Worm (Caenorhabditis elegans) whole organism, L2 larva: Measurements from ENCODE around the gene F44E2.9.

ENCODE experiments used
- C34F6.9 ChIP-seq: fragments of 150-350 bp; optimal IDR thresholded peaks from 2 replicates; lab custom pipeline; 2014; ENCODE audit warnings: missing biosample characterization, missing genetic modification characterization
- F13H6.1 ChIP-seq: sonication (generic microtip); optimal IDR thresholded peaks from 2 replicates; lab custom pipeline; 2016; ENCODE audit warnings: missing genetic modification characterization, missing compliant biosample characterization
- ZK546.5 ChIP-seq: sonication (generic microtip); optimal IDR thresholded peaks from 2 replicates; lab custom pipeline; 2017; ENCODE audit warnings: missing biosample characterization, missing genetic modification characterization
- ama-1 ChIP-seq: fragments of 150-350 bp; optimal IDR thresholded peaks from 2 replicates; lab custom pipeline; 2018; ENCODE audit warnings: inconsistent platforms
- blmp-1 ChIP-seq: sonication (generic microtip); optimal IDR thresholded peaks from 2 replicates; lab custom pipeline; 2017; ENCODE audit warnings: missing genetic modification characterization, mild to moderate bottlenecking, missing compliant biosample characterization, antibody characterized with exemption, moderate library complexity; ENCODE audit not compliant: insufficient read depth
- ceh-16 ChIP-seq: fragments of 150-350 bp; optimal IDR thresholded peaks from 2 replicates; lab custom pipeline; 2014; ENCODE audit warnings: missing biosample characterization, missing genetic modification characterization
- ceh-82 ChIP-seq: fragments of 150-350 bp; optimal IDR thresholded peaks from 2 replicates; lab custom pipeline; 2014; ENCODE audit warnings: missing biosample characterization, missing genetic modification characterization
- crh-2 ChIP-seq: sonication (generic microtip); optimal IDR thresholded peaks from 2 replicates; lab custom pipeline; 2017; ENCODE audit warnings: missing biosample characterization, missing genetic modification characterization
- egl-27 ChIP-seq: sonication (generic microtip); optimal IDR thresholded peaks from 3 replicates; lab custom pipeline; 2017; ENCODE audit warnings: missing biosample characterization, missing genetic modification reagents, missing genetic modification characterization
- elt-1 ChIP-seq: fragments of 150-350 bp; optimal IDR thresholded peaks from 2 replicates; lab custom pipeline; 2014; ENCODE audit warnings: missing biosample characterization, missing genetic modification characterization
- fos-1 ChIP-seq: fragments of 150-350 bp; optimal IDR thresholded peaks from 2 replicates; lab custom pipeline; 2014; ENCODE audit warnings: missing biosample characterization, missing genetic modification characterization
- gmeb-1 ChIP-seq: fragments of 150-350 bp; optimal IDR thresholded peaks from 2 replicates; lab custom pipeline; 2014; ENCODE audit warnings: missing biosample characterization, missing genetic modification characterization
- lin-11 ChIP-seq: fragments of 150-350 bp; sonication (generic microtip); optimal IDR thresholded peaks from 2 replicates; lab custom pipeline; 2014; ENCODE audit warnings: missing biosample characterization, missing genetic modification characterization, inconsistent platforms, mixed read lengths
- lin-13 ChIP-seq: fragments of 150-350 bp; optimal IDR thresholded peaks from 2 replicates; lab custom pipeline; 2014; ENCODE audit warnings: missing biosample characterization, missing genetic modification reagents, missing genetic modification characterization
- lin-39 ChIP-seq: fragments of 150-350 bp; optimal IDR thresholded peaks from 2 replicates; lab custom pipeline; 2014; ENCODE audit warnings: missing biosample characterization, missing genetic modification reagents, missing genetic modification characterization
- lsy-2 ChIP-seq, 2 experiments: fragments of 150-350 bp in 1 of 2; sonication (generic microtip) in 1 of 2; optimal IDR thresholded peaks; 2 replicates each; lab custom pipeline; 2014 to 2017; ENCODE audit warnings: missing biosample characterization in 2 of 2, missing genetic modification characterization in 2 of 2
- mab-5 ChIP-seq: fragments of 150-350 bp; optimal IDR thresholded peaks from 2 replicates; lab custom pipeline; 2014; ENCODE audit warnings: missing biosample characterization, missing genetic modification characterization
- mbf-1 ChIP-seq: sonication (generic microtip); optimal IDR thresholded peaks from 2 replicates; lab custom pipeline; 2017; ENCODE audit warnings: missing biosample characterization, missing genetic modification characterization
- mdl-1 ChIP-seq, 2 experiments: fragments of 150-350 bp in 1 of 2; sonication (generic microtip) in 1 of 2; optimal IDR thresholded peaks; 2 replicates each; lab custom pipeline; 2017; ENCODE audit warnings: missing biosample characterization in 2 of 2, missing genetic modification characterization in 2 of 2
- nhr-10 ChIP-seq: sonication (generic microtip); optimal IDR thresholded peaks from 2 replicates; lab custom pipeline; 2017; ENCODE audit warnings: missing biosample characterization, missing genetic modification characterization
- nhr-11 ChIP-seq: fragments of 150-350 bp; optimal IDR thresholded peaks from 2 replicates; lab custom pipeline; 2014; ENCODE audit warnings: missing biosample characterization, missing genetic modification characterization
- nhr-12 ChIP-seq: fragments of 150-350 bp; optimal IDR thresholded peaks from 2 replicates; lab custom pipeline; 2014; ENCODE audit warnings: missing biosample characterization, missing genetic modification characterization
- nhr-129 ChIP-seq: fragments of 150-350 bp; optimal IDR thresholded peaks from 2 replicates; lab custom pipeline; 2014; ENCODE audit warnings: missing biosample characterization, missing genetic modification characterization
- nhr-21 ChIP-seq: fragments of 150-350 bp; optimal IDR thresholded peaks from 2 replicates; lab custom pipeline; 2014; ENCODE audit warnings: missing biosample characterization, missing genetic modification characterization
- nhr-23 ChIP-seq: fragments of 150-350 bp; optimal IDR thresholded peaks from 2 replicates; lab custom pipeline; 2014; ENCODE audit warnings: missing biosample characterization, missing genetic modification reagents, missing genetic modification characterization
- nhr-237 ChIP-seq: fragments of 150-350 bp; optimal IDR thresholded peaks from 2 replicates; lab custom pipeline; 2014; ENCODE audit warnings: missing biosample characterization, missing genetic modification characterization
- nhr-25 ChIP-seq: fragments of 150-350 bp; sonication (generic microtip); optimal IDR thresholded peaks from 3 replicates; lab custom pipeline; 2014; ENCODE audit warnings: missing biosample characterization, missing genetic modification characterization
- nhr-6 ChIP-seq: fragments of 150-350 bp; optimal IDR thresholded peaks from 2 replicates; lab custom pipeline; 2014; ENCODE audit warnings: missing biosample characterization, missing genetic modification characterization
- nhr-77 ChIP-seq: fragments of 150-350 bp; optimal IDR thresholded peaks from 2 replicates; lab custom pipeline; 2014; ENCODE audit warnings: missing biosample characterization, missing genetic modification characterization
- peb-1 ChIP-seq: fragments of 150-350 bp; optimal IDR thresholded peaks from 2 replicates; lab custom pipeline; 2014; ENCODE audit warnings: missing biosample characterization, missing genetic modification characterization
- sem-4 ChIP-seq: fragments of 150-350 bp; optimal IDR thresholded peaks from 2 replicates; lab custom pipeline; 2014; ENCODE audit warnings: missing biosample characterization, missing genetic modification reagents, missing genetic modification characterization
- skn-1 ChIP-seq: sonication (generic microtip); optimal IDR thresholded peaks from 2 replicates; lab custom pipeline; 2017; ENCODE audit warnings: missing biosample characterization, missing genetic modification characterization
- sma-3 ChIP-seq: sonication (generic microtip); optimal IDR thresholded peaks from 2 replicates; lab custom pipeline; 2016; ENCODE audit warnings: missing genetic modification reagents, missing genetic modification characterization, missing compliant biosample characterization
- sma-9 ChIP-seq, 2 experiments: fragments of 150-350 bp in 1 of 2; sonication (generic microtip) in 1 of 2; optimal IDR thresholded peaks; 2 replicates each; lab custom pipeline; 2014 to 2016; ENCODE audit warnings: missing genetic modification characterization in 2 of 2, mild to moderate bottlenecking in 1 of 2, missing biosample characterization in 1 of 2, missing compliant biosample characterization in 1 of 2, missing genetic modification reagents in 1 of 2, moderate library complexity in 1 of 2
- snpc-4 ChIP-seq: fragments of 150-350 bp; optimal IDR thresholded peaks from 2 replicates; lab custom pipeline; 2014; ENCODE audit warnings: missing biosample characterization, missing genetic modification characterization
- unc-39 ChIP-seq: fragments of 150-350 bp; optimal IDR thresholded peaks from 2 replicates; lab custom pipeline; 2014; ENCODE audit warnings: missing biosample characterization, missing genetic modification characterization
- unc-55 ChIP-seq: fragments of 150-350 bp; sonication (generic microtip); optimal IDR thresholded peaks from 3 replicates; lab custom pipeline; 2014; ENCODE audit warnings: missing biosample characterization, missing genetic modification reagents, missing genetic modification characterization
- unc-62 ChIP-seq: fragments of 150-350 bp; optimal IDR thresholded peaks from 2 replicates; lab custom pipeline; 2014; ENCODE audit warnings: missing biosample characterization, missing genetic modification reagents, missing genetic modification characterization
- ztf-1 ChIP-seq: fragments of 200-800 bp; sonication (Bioruptor generic); conservative IDR thresholded peaks from 2 replicates; pipeline ENCODE4 v1.3.6; 2022; ENCODE audit warnings: missing genetic modification characterization, missing compliant biosample characterization
- ztf-11 ChIP-seq: sonication (generic microtip); optimal IDR thresholded peaks from 2 replicates; lab custom pipeline; 2017; ENCODE audit warnings: missing biosample characterization, missing genetic modification characterization
- ztf-4 ChIP-seq: fragments of 150-350 bp; optimal IDR thresholded peaks from 2 replicates; lab custom pipeline; 2014; ENCODE audit warnings: missing biosample characterization, missing genetic modification characterization

Gene F44E2.9

ce11 chrIII:8811111-8811510 lies 39.2 kb downstream of the F44E2.9 start:
- peak; percentile 56 for TF ChIP-seq sem-4 (tag; lab: Kevin White, UChicago)
- TF ChIP-seq skn-1 (tag; lab: Kevin White, UChicago), result no peak
- TF ChIP-seq mdl-1 (tag; optimal IDR thresholded peaks at IDR 0.05; lab: Kevin White, UChicago), result no peak

DNA sequence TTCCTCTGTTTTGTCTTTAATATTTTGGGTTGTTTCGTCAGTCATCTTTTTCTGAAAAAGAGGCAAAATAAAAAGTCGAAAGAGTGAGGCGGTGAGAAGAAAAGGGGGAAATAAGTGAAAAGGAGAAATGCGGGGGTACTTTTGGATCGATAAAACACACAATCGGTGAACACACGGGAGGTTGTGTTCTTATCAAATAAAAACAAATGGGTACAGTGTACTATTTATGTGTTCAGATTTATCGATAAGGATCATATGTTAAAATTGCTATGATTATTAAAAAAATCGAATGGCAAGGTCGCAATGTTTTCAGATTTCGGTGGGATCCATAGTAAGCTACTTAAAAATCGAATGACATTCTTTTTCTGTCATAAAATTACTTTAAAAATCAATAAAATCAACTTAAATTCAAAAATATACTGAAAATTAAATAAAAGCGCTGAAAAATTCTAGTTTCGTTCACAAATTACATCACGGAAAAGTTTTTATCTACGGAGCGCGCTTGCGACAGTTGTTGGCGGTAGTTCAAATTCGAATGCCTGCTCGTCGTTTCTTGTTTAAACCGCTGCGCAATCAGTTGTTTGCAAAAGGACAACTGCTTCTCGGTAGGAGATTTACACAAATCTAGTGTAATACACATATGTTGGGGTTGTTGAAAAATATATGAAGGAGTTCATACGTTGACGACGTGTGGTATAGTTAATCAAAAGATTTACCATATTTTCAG lies 40.9 kb downstream of the F44E2.9 start, which contains the start of gene prx-19:
Gene prx-19, minus strand, starts transcription at position 51 of the 727 bp plus-strand sequence.
- TF ChIP-seq nhr-6, result no peak
- TF ChIP-seq ztf-11 (tag; lab: Kevin White, UChicago), result no peak
- no peak for TF ChIP-seq nhr-237 (tag; lab: Kevin White, UChicago)
- TF ChIP-seq elt-1, result no peak
- no peak for TF ChIP-seq ceh-16 (tag; lab: Kevin White, UChicago)
- peak; percentile 15 for TF ChIP-seq lin-13 (GFP tag; lab: Kevin White, UChicago)
- peak; percentile 7 for TF ChIP-seq ama-1 (lab: Kevin White, UChicago)
- TF ChIP-seq blmp-1, result no peak
- TF ChIP-seq nhr-21 (tag; lab: Kevin White, UChicago), result no peak
- no peak for TF ChIP-seq unc-39 (tag; lab: Kevin White, UChicago)
- no peak for TF ChIP-seq peb-1 (tag; lab: Kevin White, UChicago)
- TF ChIP-seq crh-2 (tag; lab: Kevin White, UChicago), result peak; percentile 30
- TF ChIP-seq lin-39 (tag; lab: Kevin White, UChicago), result no peak
- TF ChIP-seq egl-27 (tag; lab: Kevin White, UChicago), result no peak
- TF ChIP-seq snpc-4, result no peak
- no peak for TF ChIP-seq ZK546.5 (tag; lab: Kevin White, UChicago)
- TF ChIP-seq nhr-23 (tag; lab: Kevin White, UChicago), result no peak
- peak; percentile 73 for TF ChIP-seq nhr-129 (tag; lab: Kevin White, UChicago)
- peak; percentile 1 for TF ChIP-seq nhr-25
- no peak for TF ChIP-seq fos-1 (tag; lab: Kevin White, UChicago)
- TF ChIP-seq mab-5 (tag; lab: Kevin White, UChicago), result no peak
- TF ChIP-seq C34F6.9, result peak; percentile 62
- TF ChIP-seq skn-1 (tag; lab: Kevin White, UChicago), result no peak
- no peak for TF ChIP-seq nhr-10 (tag; lab: Kevin White, UChicago)
- no peak for TF ChIP-seq unc-62 (GFP tag; lab: Kevin White, UChicago)
- peak; percentile 39 for TF ChIP-seq sma-9 (GFP tag; optimal IDR thresholded peaks at IDR 0.05; lab: Kevin White, UChicago)
- TF ChIP-seq sma-9 (tag; optimal IDR thresholded peaks at IDR 0.05; lab: Kevin White, UChicago), result no peak
- TF ChIP-seq lsy-2 (tag; optimal IDR thresholded peaks at IDR 0.05; lab: Kevin White, UChicago), result peak in 1 of 2 experiments; percentile 66
- TF ChIP-seq nhr-12 (tag; lab: Kevin White, UChicago), result no peak
- no peak for TF ChIP-seq mbf-1 (tag; lab: Kevin White, UChicago)
- no peak for TF ChIP-seq nhr-77 (tag; lab: Kevin White, UChicago)
- no peak for TF ChIP-seq mdl-1 (tag; optimal IDR thresholded peaks at IDR 0.05; lab: Kevin White, UChicago)
- TF ChIP-seq lin-11 (tag; lab: Kevin White, UChicago), result no peak
- TF ChIP-seq nhr-11 (tag; lab: Kevin White, UChicago), result no peak
- TF ChIP-seq gmeb-1 (tag; lab: Kevin White, UChicago), result peak; percentile 92
- TF ChIP-seq sma-3, result peak; percentile 19
- no peak for TF ChIP-seq ztf-4 (tag; lab: Kevin White, UChicago)
- TF ChIP-seq ceh-82 (tag; lab: Kevin White, UChicago), result no peak
- peak; percentile 79 for TF ChIP-seq unc-55 (GFP tag; lab: Kevin White, UChicago)
- TF ChIP-seq F13H6.1 (tag; lab: Kevin White, UChicago), result peak; percentile 43
- TF ChIP-seq ztf-1 (GFP tag; lab: Robert Waterston, UW), result no peak
- TF ChIP-seq, all 48 proteins: peak for 12
